Worm (Caenorhabditis elegans) whole organism, young adult: ENCODE data around the gene K11D12.7.
A peak's percentile ranks its signal among the peaks of the same experiment; 100 is the strongest.

Experiments
- F55B11.4 ChIP-seq: sonication (generic microtip); optimal IDR thresholded peaks from 2 replicates; lab custom pipeline; 2016; ENCODE audit warnings: missing compliant biosample characterization, missing genetic modification characterization, borderline replicate concordance; ENCODE audit not compliant: insufficient read depth
- K11D2.4 ChIP-seq: fragments of 200-800 bp; sonication (Bioruptor generic); IDR thresholded peaks from 2 replicates; pipeline ENCODE4 v1.3.6; 2022; ENCODE audit warnings: missing genetic modification reagents, missing genetic modification characterization, missing compliant biosample characterization
- T07F8.4 ChIP-seq: sonication (generic microtip); optimal IDR thresholded peaks from 2 replicates; lab custom pipeline; 2016; ENCODE audit warnings: mild to moderate bottlenecking, missing genetic modification characterization, moderate library complexity, missing compliant biosample characterization
- T26A5.8 ChIP-seq: sonication (generic microtip); optimal IDR thresholded peaks from 2 replicates; lab custom pipeline; 2016; ENCODE audit warnings: missing genetic modification characterization, missing compliant biosample characterization
- Y67H2A.10 ChIP-seq: fragments of 200-800 bp; sonication (Bioruptor generic); conservative IDR thresholded peaks from 2 replicates; pipeline ENCODE4 v1.3.6; 2022; ENCODE audit warnings: missing genetic modification reagents, missing genetic modification characterization, missing compliant biosample characterization
- ama-1 ChIP-seq, 3 experiments: fragments of 150-350 bp in 1 of 3; sonication (generic microtip) in 2 of 3; optimal IDR thresholded peaks; 2 replicates each; lab custom pipeline; 2014 to 2018; ENCODE audit warnings: missing biosample characterization in 2 of 3, missing genetic modification characterization in 2 of 3, missing genetic modification reagents in 2 of 3
- aptf-2 ChIP-seq: fragments of 200-800 bp; sonication (Bioruptor generic); conservative IDR thresholded peaks from 2 replicates; pipeline ENCODE4 v1.3.6; 2022; ENCODE audit warnings: missing genetic modification reagents, missing genetic modification characterization, missing compliant biosample characterization
- athp-1 ChIP-seq: sonication (generic microtip); optimal IDR thresholded peaks from 2 replicates; lab custom pipeline; 2017; ENCODE audit warnings: mild to moderate bottlenecking, missing genetic modification characterization, missing compliant biosample characterization
- attf-5 ChIP-seq: fragments of 200-800 bp; sonication (Bioruptor generic); optimal IDR thresholded peaks from 2 replicates; lab custom pipeline; 2018; ENCODE audit warnings: mild to moderate bottlenecking, missing genetic modification characterization, missing compliant biosample characterization
- bed-2 ChIP-seq: fragments of 200-800 bp; sonication (Bioruptor generic); IDR thresholded peaks from 2 replicates; pipeline ENCODE4 v1.3.6; 2022; ENCODE audit warnings: missing genetic modification reagents, missing genetic modification characterization, missing compliant biosample characterization
- ccch-3 ChIP-seq: fragments of 200-800 bp; sonication (Bioruptor generic); optimal IDR thresholded peaks from 2 replicates; lab custom pipeline; 2018; ENCODE audit warnings: mild to moderate bottlenecking, missing genetic modification characterization, missing compliant biosample characterization
- cebp-1 ChIP-seq, 2 experiments: fragments of 200-800 bp in 1 of 2; sonication (Bioruptor generic) in 1 of 2; sonication (generic microtip) in 1 of 2; IDR thresholded peaks in 1 of 2; optimal IDR thresholded peaks in 1 of 2; 2 replicates each; pipeline versions ENCODE4 v1.3.6 to Lab custom; 2017 to 2022; ENCODE audit warnings: missing compliant biosample characterization in 2 of 2, missing genetic modification characterization in 2 of 2, mild to moderate bottlenecking in 1 of 2, missing genetic modification reagents in 1 of 2, moderate library complexity in 1 of 2
- die-1 ChIP-seq: sonication (generic microtip); optimal IDR thresholded peaks from 2 replicates; lab custom pipeline; 2016; ENCODE audit warnings: missing genotype, mild to moderate bottlenecking, missing genetic modification characterization, missing compliant biosample characterization
- dpl-1 ChIP-seq: fragments of 150-350 bp; optimal IDR thresholded peaks from 2 replicates; lab custom pipeline; 2014; ENCODE audit warnings: missing biosample characterization, missing genetic modification reagents, missing genetic modification characterization
- ekl-4 ChIP-seq: fragments of 200-800 bp; sonication (Bioruptor generic); IDR thresholded peaks from 2 replicates; pipeline ENCODE4 v1.3.6; 2022; ENCODE audit warnings: missing genetic modification reagents, missing genetic modification characterization, missing compliant biosample characterization
- ets-4 ChIP-seq: fragments of 200-800 bp; sonication (Bioruptor generic); optimal IDR thresholded peaks from 2 replicates; lab custom pipeline; 2018; ENCODE audit warnings: mild to moderate bottlenecking, missing genetic modification characterization, missing compliant biosample characterization
- hmg-1.2 ChIP-seq: fragments of 200-800 bp; sonication (Bioruptor generic); IDR thresholded peaks from 2 replicates; pipeline ENCODE4 v1.3.6; 2022; ENCODE audit warnings: missing genetic modification reagents, missing genetic modification characterization, missing compliant biosample characterization
- lag-1 ChIP-seq: fragments of 200-800 bp; sonication (Bioruptor generic); IDR thresholded peaks from 2 replicates; pipeline ENCODE4 v1.3.6; 2022; ENCODE audit warnings: missing genetic modification reagents, missing genetic modification characterization, missing compliant biosample characterization
- let-607 ChIP-seq, 2 experiments: fragments of 200-800 bp in 1 of 2; sonication (Bioruptor generic) in 1 of 2; sonication (generic microtip) in 1 of 2; optimal IDR thresholded peaks; 2 replicates each; lab custom pipeline; 2016 to 2018; ENCODE audit warnings: mild to moderate bottlenecking in 2 of 2, missing compliant biosample characterization in 2 of 2, missing genetic modification characterization in 2 of 2, moderate library complexity in 2 of 2, missing genotype in 1 of 2
- lin-26 ChIP-seq: fragments of 200-800 bp; sonication (Bioruptor generic); IDR thresholded peaks from 2 replicates; pipeline ENCODE4 v1.3.6; 2022; ENCODE audit warnings: missing genetic modification reagents, missing genetic modification characterization, missing compliant biosample characterization
- lir-1 ChIP-seq: fragments of 200-800 bp; sonication (Bioruptor generic); conservative IDR thresholded peaks from 2 replicates; pipeline ENCODE4 v1.3.6; 2022; ENCODE audit warnings: missing genetic modification reagents, missing genetic modification characterization, missing compliant biosample characterization
- lsl-1 ChIP-seq: fragments of 200-800 bp; sonication (Bioruptor generic); optimal IDR thresholded peaks from 2 replicates; lab custom pipeline; 2018; ENCODE audit warnings: mild to moderate bottlenecking, missing genetic modification characterization, moderate library complexity, missing compliant biosample characterization
- madf-10 ChIP-seq: sonication (generic microtip); optimal IDR thresholded peaks from 2 replicates; lab custom pipeline; 2016; ENCODE audit warnings: mild to moderate bottlenecking, missing genetic modification characterization, missing compliant biosample characterization
- madf-3 ChIP-seq: fragments of 200-800 bp; sonication (Bioruptor generic); IDR thresholded peaks from 2 replicates; pipeline ENCODE4 v1.3.6; 2022; ENCODE audit warnings: missing genetic modification reagents, missing genetic modification characterization, missing compliant biosample characterization
- madf-6 ChIP-seq: fragments of 200-800 bp; sonication (Bioruptor generic); IDR thresholded peaks from 2 replicates; pipeline ENCODE4 v1.3.6; 2022; ENCODE audit warnings: missing genetic modification reagents, missing genetic modification characterization, missing compliant biosample characterization
- nhr-179 ChIP-seq: sonication (generic microtip); optimal IDR thresholded peaks from 2 replicates; lab custom pipeline; 2016; ENCODE audit warnings: mild to moderate bottlenecking, missing genetic modification characterization, missing compliant biosample characterization
- nhr-27 ChIP-seq: fragments of 200-800 bp; sonication (Bioruptor generic); optimal IDR thresholded peaks from 2 replicates; lab custom pipeline; 2018; ENCODE audit warnings: mild to moderate bottlenecking, missing genetic modification characterization, moderate library complexity, missing compliant biosample characterization
- nhr-80 ChIP-seq: sonication (generic microtip); optimal IDR thresholded peaks from 2 replicates; lab custom pipeline; 2016; ENCODE audit warnings: missing genetic modification characterization, missing compliant biosample characterization
- nhr-90 ChIP-seq: sonication (generic microtip); optimal IDR thresholded peaks from 2 replicates; lab custom pipeline; 2016; ENCODE audit warnings: missing genotype, mild to moderate bottlenecking, missing genetic modification characterization, missing compliant biosample characterization
- pbrm-1 ChIP-seq: fragments of 200-800 bp; sonication (Bioruptor generic); IDR thresholded peaks from 2 replicates; pipeline ENCODE4 v1.3.6; 2022; ENCODE audit warnings: missing genetic modification reagents, missing genetic modification characterization, missing compliant biosample characterization
- rpc-1 ChIP-seq, 2 experiments: fragments of 150-350 bp in 1 of 2; sonication (generic microtip) in 1 of 2; optimal IDR thresholded peaks; 2 replicates each; lab custom pipeline; 2014 to 2018; ENCODE audit warnings: missing biosample characterization in 1 of 2, missing genetic modification characterization in 1 of 2, missing genetic modification reagents in 1 of 2, missing genotype in 1 of 2
- snpc-1.3 ChIP-seq: sonication (generic microtip); optimal IDR thresholded peaks from 2 replicates; lab custom pipeline; 2017; ENCODE audit warnings: missing genetic modification characterization, mild to moderate bottlenecking, missing compliant biosample characterization, antibody characterized with exemption, moderate library complexity, missing genotype, missing genetic modification reagents; ENCODE audit not compliant: insufficient read depth
- sptf-2 ChIP-seq: fragments of 200-800 bp; sonication (Bioruptor generic); optimal IDR thresholded peaks from 2 replicates; lab custom pipeline; 2018; ENCODE audit warnings: mild to moderate bottlenecking, missing genetic modification characterization, missing compliant biosample characterization
- tbx-9 ChIP-seq: sonication (generic microtip); optimal IDR thresholded peaks from 2 replicates; lab custom pipeline; 2016; ENCODE audit warnings: borderline replicate concordance, missing genetic modification characterization, inconsistent platforms, missing compliant biosample characterization
- unc-62 ChIP-seq: fragments of 150-350 bp; optimal IDR thresholded peaks from 2 replicates; lab custom pipeline; 2014; ENCODE audit warnings: missing biosample characterization, missing genetic modification reagents, missing genetic modification characterization
- zim-3 ChIP-seq: sonication (generic microtip); optimal IDR thresholded peaks from 2 replicates; lab custom pipeline; 2017; ENCODE audit warnings: mild to moderate bottlenecking, missing genetic modification characterization, moderate library complexity, missing compliant biosample characterization

Gene K11D12.7

DNA sequence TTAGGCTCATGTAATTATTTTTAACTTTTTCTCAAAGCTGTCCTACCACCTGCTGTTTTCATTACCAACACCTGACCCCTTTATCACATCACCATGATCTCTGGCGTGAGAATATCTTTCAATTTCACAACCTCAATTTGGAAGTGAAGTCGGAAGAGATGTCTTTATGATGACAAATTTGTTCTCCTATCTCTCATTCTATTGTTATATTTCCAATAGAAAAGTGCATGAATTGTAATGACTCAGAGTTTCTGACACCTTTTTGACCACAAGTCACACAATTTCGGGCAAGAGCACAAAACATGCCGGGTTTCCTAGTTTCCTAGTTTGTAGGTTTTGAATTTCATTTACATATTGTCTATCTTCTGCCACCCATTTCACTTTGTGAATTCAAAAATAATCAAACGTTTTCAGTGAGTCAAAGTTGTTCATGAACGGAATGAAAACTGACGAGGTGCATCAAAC lies 17.4 kb downstream of the K11D12.7 start, which contains the start of gene srr-4:
srr-4 (plus strand) TSS at position 415 of the 465 bp plus-strand sequence.
- TF ChIP-seq bed-2 (no peak), ama-1 (optimal IDR thresholded peaks at IDR 0.05; lab: Kevin White, UChicago) (no peak), ama-1 (GFP tag; optimal IDR thresholded peaks at IDR 0.05; lab: Kevin White, UChicago) (no peak), die-1 (tag; lab: Kevin White, UChicago) (no peak), cebp-1 (GFP tag; IDR thresholded peaks at IDR 0.05; lab: Robert Waterston, UW) (no peak), cebp-1 (tag; optimal IDR thresholded peaks at IDR 0.05; lab: Kevin White, UChicago) (no peak), madf-10 (no peak), madf-3 (GFP tag; lab: Robert Waterston, UW) (no peak), F55B11.4 (no peak), aptf-2 (no peak), hmg-1.2 (no peak), snpc-1.3 (tag; lab: Kevin White, UChicago) (no peak), athp-1 (tag; lab: Kevin White, UChicago) (no peak), let-607 (tag; optimal IDR thresholded peaks at IDR 0.05; lab: Kevin White, UChicago) (no peak), rpc-1 (optimal IDR thresholded peaks at IDR 0.05; lab: Kevin White, UChicago) (no peak), rpc-1 (tag; optimal IDR thresholded peaks at IDR 0.05; lab: Kevin White, UChicago) (no peak), lag-1 (GFP tag; lab: Robert Waterston, UW) (no peak), lsl-1 (GFP tag; lab: Kevin White, UChicago) (no peak), T26A5.8 (tag; lab: Kevin White, UChicago) (no peak), lin-26 (GFP tag; lab: Robert Waterston, UW) (no peak), zim-3 (no peak), tbx-9 (tag; lab: Kevin White, UChicago) (no peak), ets-4 (GFP tag; lab: Kevin White, UChicago) (no peak)

DNA sequence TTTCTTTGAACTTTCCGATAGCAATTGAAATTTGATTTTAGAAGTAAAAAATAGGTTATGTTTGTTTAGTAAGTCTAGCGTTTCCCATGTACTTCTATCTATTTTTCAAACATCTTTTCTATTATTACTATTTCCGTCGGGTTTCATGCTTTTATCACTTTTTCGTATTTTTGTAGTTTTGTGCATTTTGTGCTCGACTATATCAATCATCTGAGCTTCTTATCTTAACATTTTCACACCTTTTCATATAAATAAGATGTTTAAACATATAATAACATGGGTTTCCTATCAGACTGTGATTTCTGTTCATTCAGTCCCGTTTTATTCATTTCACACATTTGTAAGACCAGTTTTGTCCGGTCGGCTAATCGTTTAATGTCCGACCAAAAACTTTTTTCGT lies 18.2 kb downstream of the K11D12.7 start:
- no peak for TF ChIP-seq nhr-27
- peak; percentile 43 for TF ChIP-seq nhr-80 (tag; lab: Kevin White, UChicago)
- no peak for TF ChIP-seq dpl-1 (GFP tag; lab: Kevin White, UChicago)
- no peak for TF ChIP-seq ccch-3

DNA sequence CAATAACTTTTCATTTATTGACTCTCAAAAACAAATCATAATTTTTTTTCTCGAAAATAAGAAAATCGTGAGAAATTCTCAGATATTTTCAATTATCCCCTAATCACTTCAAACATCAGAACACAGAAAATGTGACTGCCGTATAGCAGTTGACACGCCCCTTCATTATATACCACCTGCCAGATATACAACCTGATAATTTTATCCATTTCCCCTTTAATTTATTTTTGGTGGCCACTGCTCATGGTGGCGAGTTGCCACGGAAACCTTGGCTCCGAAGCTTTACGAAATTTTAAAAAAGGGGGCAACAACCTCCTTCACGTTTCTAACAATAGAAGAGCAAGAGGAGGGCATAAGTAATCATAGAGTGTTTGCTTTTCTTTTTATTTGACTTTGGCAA lies 19.5 kb downstream of the K11D12.7 start:
- TF ChIP-seq pbrm-1 (GFP tag; lab: Robert Waterston, UW), result no peak
- no peak for TF ChIP-seq madf-6
- no peak for TF ChIP-seq attf-5 (GFP tag; lab: Kevin White, UChicago)
- TF ChIP-seq K11D2.4 (GFP tag; lab: Robert Waterston, UW), result no peak

DNA sequence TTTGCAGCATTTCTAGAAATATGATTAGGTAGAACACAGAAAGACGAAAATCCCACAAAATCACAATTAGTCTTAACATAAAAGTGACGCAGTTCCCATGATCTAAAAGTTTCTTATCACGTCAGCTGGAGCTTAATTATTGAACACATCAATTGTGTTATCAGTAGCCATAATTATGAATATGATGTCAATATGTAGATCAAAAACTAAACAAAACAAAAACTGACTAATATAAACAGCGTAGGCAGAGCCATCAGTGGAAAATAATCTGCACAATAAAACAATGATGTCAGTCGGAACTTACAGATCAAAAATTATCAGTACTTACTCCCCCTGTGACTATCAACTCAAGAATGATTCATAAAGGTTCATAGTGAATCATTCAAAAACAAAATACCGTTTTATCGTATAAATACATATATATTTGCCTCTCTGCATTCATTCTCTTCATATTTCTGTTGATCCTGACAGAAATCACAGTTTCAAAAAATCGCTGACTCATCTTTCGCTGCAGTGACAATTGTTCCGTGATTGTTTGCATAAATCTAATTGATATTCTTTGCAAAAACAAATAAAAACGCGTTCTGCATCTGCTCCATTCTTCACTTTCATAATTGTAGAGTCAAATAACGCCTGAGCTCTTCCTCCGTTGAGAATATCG lies 23.9 kb downstream of the K11D12.7 start, which contains the start of gene srr-6:
srr-6 (plus strand) TSS at position 611 of the 661 bp plus-strand sequence.
- TF ChIP-seq nhr-80 (tag; lab: Kevin White, UChicago) (peak; percentile 31), nhr-179 (tag; lab: Kevin White, UChicago) (no peak), nhr-90 (no peak), lir-1 (GFP tag; lab: Robert Waterston, UW) (no peak), sptf-2 (GFP tag; lab: Kevin White, UChicago) (no peak), ekl-4 (GFP tag; lab: Robert Waterston, UW) (no peak), T07F8.4 (tag; lab: Kevin White, UChicago) (no peak), ets-4 (GFP tag; lab: Kevin White, UChicago) (no peak), Y67H2A.10 (GFP tag; lab: Robert Waterston, UW) (no peak), unc-62 (GFP tag; lab: Kevin White, UChicago) (peak; percentile 59)
